Fruit fly (Drosophila melanogaster) whole organism, prepupa: Measurements from ENCODE around the gene sturkopf.
A peak's percentile ranks its signal among the peaks of the same experiment; 100 is the strongest.

Experiments
- Blimp-1 ChIP-seq: fragments of 200-800 bp; sonication (Bioruptor generic); optimal IDR thresholded peaks from 3 replicates; lab custom pipeline; 2017; ENCODE audit warnings: missing biosample characterization, missing genetic modification characterization, mild to moderate bottlenecking, moderate library complexity, missing genetic modification reagents
- CG10631 ChIP-seq: fragments of 200-800 bp; sonication (Bioruptor generic); optimal IDR thresholded peaks from 2 replicates; lab custom pipeline; 2016; ENCODE audit warnings: missing biosample characterization, missing genetic modification characterization
- CG10669 ChIP-seq: fragments of 200-800 bp; sonication (Bioruptor generic); optimal IDR thresholded peaks from 3 replicates; lab custom pipeline; 2018; ENCODE audit warnings: missing biosample characterization, mild to moderate bottlenecking, missing genetic modification characterization, moderate library complexity
- CG11294 ChIP-seq: fragments of 200-800 bp; sonication (Bioruptor generic); IDR thresholded peaks from 2 replicates; pipeline ENCODE4 v1.3.6; 2022; ENCODE audit warnings: missing biosample characterization, missing genetic modification characterization
- CG11762 ChIP-seq: fragments of 200-800 bp; sonication (Bioruptor generic); optimal IDR thresholded peaks from 3 replicates; lab custom pipeline; 2016; ENCODE audit warnings: missing biosample characterization, missing genetic modification characterization; ENCODE audit not compliant: insufficient read depth
- CG11902 ChIP-seq: fragments of 200-800 bp; sonication (Bioruptor generic); optimal IDR thresholded peaks from 3 replicates; lab custom pipeline; 2016; ENCODE audit warnings: missing biosample characterization, missing genetic modification characterization
- CG1621 ChIP-seq: fragments of 200-800 bp; sonication (Bioruptor generic); optimal IDR thresholded peaks from 3 replicates; lab custom pipeline; 2018; ENCODE audit warnings: missing biosample characterization, mild to moderate bottlenecking, missing genetic modification characterization
- CG16779 ChIP-seq: fragments of 200-800 bp; sonication (Bioruptor generic); optimal IDR thresholded peaks from 3 replicates; lab custom pipeline; 2017; ENCODE audit warnings: missing biosample characterization, mild to moderate bottlenecking, missing genetic modification characterization
- CG3032 ChIP-seq: fragments of 200-800 bp; optimal IDR thresholded peaks from 2 replicates; lab custom pipeline; 2019; ENCODE audit warnings: missing biosample characterization, mild to moderate bottlenecking, missing genetic modification characterization, moderate library complexity
- CG31627 ChIP-seq: fragments of 200-800 bp; sonication (Bioruptor generic); optimal IDR thresholded peaks from 3 replicates; lab custom pipeline; 2016; ENCODE audit warnings: missing biosample characterization, missing genetic modification characterization
- CG34406 ChIP-seq: fragments of 200-800 bp; sonication (Bioruptor generic); optimal IDR thresholded peaks from 3 replicates; lab custom pipeline; 2016; ENCODE audit warnings: missing biosample characterization, missing genetic modification characterization
- CG4318 ChIP-seq: fragments of 200-800 bp; sonication (Bioruptor generic); optimal IDR thresholded peaks from 3 replicates; lab custom pipeline; 2017; ENCODE audit warnings: missing biosample characterization, mild to moderate bottlenecking, missing genetic modification characterization
- CG6163 ChIP-seq: fragments of 200-800 bp; sonication (Bioruptor generic); IDR thresholded peaks from 3 replicates; pipeline ENCODE4 v1.3.6; 2022; ENCODE audit warnings: missing biosample characterization, missing genetic modification characterization
- CG6276 ChIP-seq: fragments of 200-800 bp; sonication (Bioruptor generic); optimal IDR thresholded peaks from 2 replicates; lab custom pipeline; 2017; ENCODE audit warnings: missing biosample characterization, mild to moderate bottlenecking, missing genetic modification characterization
- CG6792 ChIP-seq: fragments of 200-800 bp; sonication (Bioruptor generic); optimal IDR thresholded peaks from 3 replicates; lab custom pipeline; 2016; ENCODE audit warnings: missing biosample characterization, missing genetic modification characterization
- CG6854 ChIP-seq: fragments of 200-800 bp; sonication (Bioruptor generic); optimal IDR thresholded peaks from 2 replicates; lab custom pipeline; 2017; ENCODE audit warnings: missing biosample characterization, mild to moderate bottlenecking, missing genetic modification characterization
- CG8119 ChIP-seq: fragments of 200-800 bp; sonication (Bioruptor generic); IDR thresholded peaks from 3 replicates; pipeline ENCODE4 v1.3.6; 2022; ENCODE audit warnings: missing biosample characterization, missing genetic modification characterization
- CG8319 ChIP-seq: fragments of 200-800 bp; sonication (Bioruptor generic); optimal IDR thresholded peaks from 3 replicates; lab custom pipeline; 2016; ENCODE audit warnings: missing biosample characterization, missing genetic modification characterization
- CG9139 ChIP-seq: fragments of 200-800 bp; sonication (Bioruptor generic); optimal IDR thresholded peaks from 3 replicates; lab custom pipeline; 2017; ENCODE audit warnings: missing biosample characterization, mild to moderate bottlenecking, missing genetic modification characterization
- Eip75B ChIP-seq: fragments of 200-800 bp; sonication (Bioruptor generic); optimal IDR thresholded peaks from 3 replicates; lab custom pipeline; 2016; ENCODE audit warnings: missing biosample characterization, missing genetic modification characterization
- Eip78C ChIP-seq: fragments of 200-800 bp; sonication (Bioruptor generic); peaks from one replicate; lab custom pipeline; 2016; ENCODE audit warnings: missing biosample characterization, missing genetic modification characterization
- Eip93F ChIP-seq: fragments of 200-800 bp; sonication (Bioruptor generic); optimal IDR thresholded peaks from 2 replicates; lab custom pipeline; 2016; ENCODE audit warnings: missing biosample characterization, mild to moderate bottlenecking, missing genetic modification characterization
- Gug ChIP-seq: fragments of 200-800 bp; sonication (Bioruptor generic); IDR thresholded peaks from 2 replicates; pipeline ENCODE4 v1.3.6; 2022; ENCODE audit warnings: missing biosample characterization, missing genetic modification characterization
- Hr39 ChIP-seq: fragments of 200-800 bp; sonication (Bioruptor generic); optimal IDR thresholded peaks from 2 replicates; lab custom pipeline; 2016; ENCODE audit warnings: missing biosample characterization, missing genetic modification characterization
- Hr4 ChIP-seq: fragments of 200-800 bp; sonication (Bioruptor generic); optimal IDR thresholded peaks from 3 replicates; lab custom pipeline; 2016; ENCODE audit warnings: missing biosample characterization, missing genetic modification characterization
- Lpt ChIP-seq: fragments of 200-800 bp; sonication (Bioruptor generic); optimal IDR thresholded peaks from 3 replicates; lab custom pipeline; 2016; ENCODE audit warnings: missing biosample characterization, missing genetic modification characterization
- Met ChIP-seq: fragments of 200-800 bp; sonication (Bioruptor generic); optimal IDR thresholded peaks from 3 replicates; lab custom pipeline; 2016; ENCODE audit warnings: missing biosample characterization, missing genetic modification characterization
- Smox ChIP-seq: fragments of 200-800 bp; sonication (Bioruptor generic); optimal IDR thresholded peaks from 3 replicates; lab custom pipeline; 2016; ENCODE audit warnings: missing biosample characterization, missing genetic modification characterization
- Sox102F ChIP-seq: fragments of 200-800 bp; sonication (Bioruptor generic); optimal IDR thresholded peaks from 2 replicates; lab custom pipeline; 2016; ENCODE audit warnings: missing biosample characterization, mild to moderate bottlenecking, missing genetic modification characterization
- Sox14 ChIP-seq: fragments of 200-800 bp; sonication (Bioruptor generic); optimal IDR thresholded peaks from 3 replicates; lab custom pipeline; 2016; ENCODE audit warnings: missing biosample characterization, missing genetic modification characterization
- Sox15 ChIP-seq: fragments of 200-800 bp; sonication (Bioruptor generic); optimal IDR thresholded peaks from 3 replicates; lab custom pipeline; 2016; ENCODE audit warnings: missing biosample characterization, missing genetic modification characterization
- achi ChIP-seq: fragments of 200-800 bp; sonication (Bioruptor generic); optimal IDR thresholded peaks from 3 replicates; lab custom pipeline; 2016; ENCODE audit warnings: missing biosample characterization, missing genetic modification characterization
- acj6 ChIP-seq: fragments of 200-800 bp; sonication (Bioruptor generic); optimal IDR thresholded peaks from 3 replicates; lab custom pipeline; 2016; ENCODE audit warnings: missing biosample characterization, missing genetic modification characterization
- cyc ChIP-seq: fragments of 200-800 bp; sonication (Bioruptor generic); optimal IDR thresholded peaks from 3 replicates; lab custom pipeline; 2016; ENCODE audit warnings: missing biosample characterization, missing genetic modification characterization
- dac ChIP-seq: fragments of 200-800 bp; sonication (Bioruptor generic); optimal IDR thresholded peaks from 2 replicates; lab custom pipeline; 2017; ENCODE audit warnings: missing biosample characterization, mild to moderate bottlenecking, missing genetic modification characterization
- dsx ChIP-seq: fragments of 200-800 bp; optimal IDR thresholded peaks from 3 replicates; lab custom pipeline; 2019; ENCODE audit warnings: missing biosample characterization, mild to moderate bottlenecking, missing genetic modification characterization, moderate library complexity; ENCODE audit not compliant: poor library complexity, severe bottlenecking
- eg ChIP-seq: fragments of 200-800 bp; sonication (Bioruptor generic); IDR thresholded peaks from 3 replicates; pipeline ENCODE4 v1.3.6; 2022; ENCODE audit warnings: missing biosample characterization, missing genetic modification characterization
- fd85E ChIP-seq: fragments of 200-800 bp; sonication (Bioruptor generic); optimal IDR thresholded peaks from 3 replicates; lab custom pipeline; 2016; ENCODE audit warnings: missing biosample characterization, missing genetic modification characterization
- fkh ChIP-seq: fragments of 200-800 bp; sonication (Bioruptor generic); optimal IDR thresholded peaks from 3 replicates; lab custom pipeline; 2017; ENCODE audit warnings: missing biosample characterization, mild to moderate bottlenecking, missing genetic modification characterization, moderate library complexity
- lz ChIP-seq: fragments of 200-800 bp; sonication (Bioruptor generic); optimal IDR thresholded peaks from 3 replicates; lab custom pipeline; 2016; ENCODE audit warnings: missing biosample characterization, missing genetic modification characterization
- net ChIP-seq: fragments of 200-800 bp; sonication (Bioruptor generic); optimal IDR thresholded peaks from 3 replicates; lab custom pipeline; 2016; ENCODE audit warnings: missing biosample characterization, missing genetic modification characterization
- pdm3 ChIP-seq: fragments of 200-800 bp; sonication (Bioruptor generic); optimal IDR thresholded peaks from 3 replicates; lab custom pipeline; 2016; ENCODE audit warnings: missing biosample characterization, missing genetic modification characterization
- salr ChIP-seq, 2 experiments: fragments of 200-800 bp; sonication (Bioruptor generic); optimal IDR thresholded peaks; 3 replicates each; lab custom pipeline; 2016 to 2018; ENCODE audit warnings: missing biosample characterization in 2 of 2, missing genetic modification characterization in 2 of 2, mild to moderate bottlenecking in 1 of 2
- spab ChIP-seq: fragments of 200-800 bp; sonication (Bioruptor generic); optimal IDR thresholded peaks from 2 replicates; lab custom pipeline; 2017; ENCODE audit warnings: missing biosample characterization, mild to moderate bottlenecking, missing genetic modification characterization, missing genetic modification reagents
- ss ChIP-seq, 2 experiments: fragments of 200-800 bp; sonication (Bioruptor generic); optimal IDR thresholded peaks; 2 replicates in 1 of 2; 3 replicates in 1 of 2; lab custom pipeline; 2017 to 2018; ENCODE audit warnings: mild to moderate bottlenecking in 2 of 2, missing biosample characterization in 2 of 2, missing genetic modification characterization in 2 of 2, moderate library complexity in 1 of 2
- svp ChIP-seq: fragments of 200-800 bp; sonication (Bioruptor generic); peaks from one replicate; lab custom pipeline; 2016; ENCODE audit warnings: missing biosample characterization, missing genetic modification characterization
- topi ChIP-seq: fragments of 200-800 bp; sonication (Bioruptor generic); optimal IDR thresholded peaks from 3 replicates; lab custom pipeline; 2016; ENCODE audit warnings: missing biosample characterization, missing genetic modification characterization
- vri ChIP-seq: fragments of 200-800 bp; sonication (Bioruptor generic); optimal IDR thresholded peaks from 3 replicates; lab custom pipeline; 2016; ENCODE audit warnings: missing biosample characterization, mild to moderate bottlenecking, missing genetic modification characterization

sturkopf gene

dm6 chr3L:1335989-1336961, 23.1 kb upstream of the sturkopf start (continued):
- TF ChIP-seq dac (GFP tag; lab: Kevin White, UChicago) (no peak), CG3032 (tag; lab: Kevin White, UChicago) (no peak), CG8119 (GFP tag; lab: Robert Waterston, UW) (no peak; the same call in 2 of the 3 replicates), CG6163 (GFP tag; lab: Robert Waterston, UW) (peak; percentile 44; the same call in 2 of the 3 replicates)

dm6 chr3L:1335428-1335764, 22.2 kb upstream of the sturkopf start:
- TF ChIP-seq Sox102F (peak; percentile 51), Hr39 (GFP tag; lab: Kevin White, UChicago) (peak; percentile 65), Eip75B (peak; percentile 46), dsx (GFP tag; lab: Kevin White, UChicago) (no peak), CG31627 (peak; percentile 60), Smox (no peak), CG6792 (GFP tag; lab: Kevin White, UChicago) (peak; percentile 17), Hr4 (GFP tag; lab: Kevin White, UChicago) (peak; percentile 86), CG16779 (tag; lab: Kevin White, UChicago) (no peak), CG10669 (GFP tag; lab: Kevin White, UChicago) (peak; percentile 16), Lpt (GFP tag; lab: Kevin White, UChicago) (peak; percentile 62), CG10631 (GFP tag; lab: Kevin White, UChicago) (peak; percentile 26), CG11294 (GFP tag; lab: Robert Waterston, UW) (peak; percentile 81), ss (GFP tag; optimal IDR thresholded peaks at IDR 0.05; lab: Kevin White, UChicago) (no peak), CG11762 (GFP tag; lab: Kevin White, UChicago) (peak; percentile 26), acj6 (GFP tag; lab: Kevin White, UChicago) (peak; percentile 57), CG4318 (GFP tag; lab: Kevin White, UChicago) (no peak), Sox15 (GFP tag; lab: Kevin White, UChicago) (no peak), CG6276 (GFP tag; lab: Kevin White, UChicago) (no peak), CG3032 (tag; lab: Kevin White, UChicago) (no peak), Eip78C (peak; percentile 94), fkh (GFP tag; lab: Kevin White, UChicago) (no peak), CG1621 (tag; lab: Kevin White, UChicago) (no peak), CG11902 (no peak), CG8319 (GFP tag; lab: Kevin White, UChicago) (no peak), CG34406 (GFP tag; lab: Kevin White, UChicago) (peak; percentile 24), net (GFP tag; lab: Kevin White, UChicago) (peak; percentile 55), pdm3 (GFP tag; lab: Kevin White, UChicago) (peak; percentile 60), vri (peak; percentile 90), eg (GFP tag; lab: Robert Waterston, UW) (peak; percentile 85), spab (no peak), Met (GFP tag; lab: Kevin White, UChicago) (peak; percentile 64), fd85E (GFP tag; lab: Kevin White, UChicago) (no peak), Eip93F (GFP tag; lab: Kevin White, UChicago) (no peak), salr (GFP tag; optimal IDR thresholded peaks at IDR 0.05; lab: Kevin White, UChicago) (no peak), cyc (GFP tag; lab: Kevin White, UChicago) (peak; percentile 56), topi (peak; percentile 63), CG8119 (GFP tag; lab: Robert Waterston, UW) (peak; percentile 61; the same call in 1 of the 3 replicates), achi (GFP tag; lab: Kevin White, UChicago) (peak; percentile 58), svp (GFP tag; lab: Kevin White, UChicago) (peak; percentile 88), Blimp-1 (GFP tag; lab: Kevin White, UChicago) (no peak), lz (peak; percentile 61), CG6854 (GFP tag; lab: Kevin White, UChicago) (no peak), Gug (GFP tag; lab: Robert Waterston, UW) (peak; percentile 70), Sox14 (peak; percentile 67), CG9139 (no peak)
